Worm (Caenorhabditis elegans): ENCODE data around the gene H20J04.4.

ce11 chrII:4372406-4372805 is 43.6 kb downstream of the H20J04.4 start, which contains the start of gene paic-1:
- TF ChIP-seq unc-62 (GFP tag; optimal IDR thresholded peaks at IDR 0.05), result no peak
- TF ChIP-seq aptf-3 (GFP tag; IDR thresholded peaks at IDR 0.05), result no peak
